Fruit fly (Drosophila melanogaster) whole organism, pupa: Measurements from ENCODE around the gene CG15308.

Experiments
- CG10348 ChIP-seq: fragments of 200-800 bp; sonication (Bioruptor generic); IDR thresholded peaks from 2 replicates; pipeline ENCODE4 v1.3.6; 2022; ENCODE audit warnings: missing biosample characterization, missing genetic modification characterization
- CG12605 ChIP-seq: fragments of 200-800 bp; sonication (Bioruptor generic); IDR thresholded peaks from 2 replicates; pipeline ENCODE4 v1.3.6; 2022; ENCODE audit warnings: missing biosample characterization, missing genetic modification characterization
- CG13204 ChIP-seq: fragments of 200-800 bp; sonication (Bioruptor generic); optimal IDR thresholded peaks from 2 replicates; lab custom pipeline; 2018; ENCODE audit warnings: missing biosample characterization, mild to moderate bottlenecking, missing genetic modification characterization, moderate library complexity
- CG14655 ChIP-seq: fragments of 200-800 bp; sonication (Bioruptor generic); optimal IDR thresholded peaks from 3 replicates; lab custom pipeline; 2017; ENCODE audit warnings: mild to moderate bottlenecking, missing biosample characterization, missing genetic modification reagents, missing genetic modification characterization
- CG15710 ChIP-seq: fragments of 200-800 bp; sonication (Bioruptor generic); optimal IDR thresholded peaks from 2 replicates; lab custom pipeline; 2018; ENCODE audit warnings: missing biosample characterization, mild to moderate bottlenecking, missing genetic modification characterization, moderate library complexity
- CG17806 ChIP-seq: fragments of 200-800 bp; sonication (Bioruptor generic); optimal IDR thresholded peaks from 2 replicates; lab custom pipeline; 2018; ENCODE audit warnings: missing biosample characterization, mild to moderate bottlenecking, missing genetic modification characterization, moderate library complexity
- CG32121 ChIP-seq: fragments of 200-800 bp; sonication (Bioruptor generic); IDR thresholded peaks from 2 replicates; pipeline ENCODE4 v1.3.6; 2022; ENCODE audit warnings: missing biosample characterization, missing genetic modification characterization
- CG34367 ChIP-seq: fragments of 200-800 bp; sonication (Bioruptor generic); optimal IDR thresholded peaks from 2 replicates; lab custom pipeline; 2018; ENCODE audit warnings: missing biosample characterization, mild to moderate bottlenecking, missing genetic modification characterization
- CG4496 ChIP-seq: fragments of 200-800 bp; sonication (Bioruptor generic); IDR thresholded peaks from 3 replicates; pipeline ENCODE4 v1.3.6; 2022; ENCODE audit warnings: missing biosample characterization, missing genetic modification characterization
- CG8159 ChIP-seq: fragments of 200-800 bp; sonication (Bioruptor generic); optimal IDR thresholded peaks from 3 replicates; lab custom pipeline; 2018; ENCODE audit warnings: missing biosample characterization, mild to moderate bottlenecking, missing genetic modification characterization, moderate library complexity
- CG8301 ChIP-seq: fragments of 200-800 bp; sonication (Bioruptor generic); optimal IDR thresholded peaks from 2 replicates; lab custom pipeline; 2018; ENCODE audit warnings: missing biosample characterization, mild to moderate bottlenecking, missing genetic modification characterization
- CG9948 ChIP-seq: fragments of 200-800 bp; sonication (Bioruptor generic); optimal IDR thresholded peaks from 2 replicates; lab custom pipeline; 2018; ENCODE audit warnings: missing biosample characterization, mild to moderate bottlenecking, missing genetic modification characterization, moderate library complexity
- D1 ChIP-seq: fragments of 200-800 bp; sonication (Bioruptor generic); optimal IDR thresholded peaks from 2 replicates; lab custom pipeline; 2018; ENCODE audit warnings: missing biosample characterization, mild to moderate bottlenecking, missing genetic modification characterization, moderate library complexity
- EcR ChIP-seq: fragments of 200-800 bp; sonication (Bioruptor generic); optimal IDR thresholded peaks from 3 replicates; lab custom pipeline; 2019; ENCODE audit warnings: missing biosample characterization, missing genetic modification characterization, mild to moderate bottlenecking, moderate library complexity, missing genetic modification reagents
- Ets98B ChIP-seq: fragments of 200-800 bp; sonication (Bioruptor generic); IDR thresholded peaks from 2 replicates; pipeline ENCODE4 v1.3.6; 2022; ENCODE audit warnings: missing biosample characterization, missing genetic modification characterization
- Pif1A ChIP-seq: fragments of 200-800 bp; sonication (Bioruptor generic); optimal IDR thresholded peaks from 3 replicates; lab custom pipeline; 2016; ENCODE audit warnings: missing biosample characterization, missing genetic modification characterization
- Pif1B ChIP-seq: fragments of 200-800 bp; sonication (Bioruptor generic); optimal IDR thresholded peaks from 3 replicates; lab custom pipeline; 2016; ENCODE audit warnings: missing biosample characterization, missing genetic modification characterization
- Snoo ChIP-seq: fragments of 200-800 bp; sonication (Bioruptor generic); optimal IDR thresholded peaks from 3 replicates; lab custom pipeline; 2017; ENCODE audit warnings: missing biosample characterization, mild to moderate bottlenecking, missing genetic modification characterization, inconsistent platforms
- fd96Ca ChIP-seq: fragments of 200-800 bp; sonication (Bioruptor generic); IDR thresholded peaks from 3 replicates; pipeline ENCODE4 v1.3.6; 2022; ENCODE audit warnings: missing biosample characterization, missing genetic modification characterization
- gl ChIP-seq: fragments of 200-800 bp; sonication (Bioruptor generic); optimal IDR thresholded peaks from 2 replicates; lab custom pipeline; 2018; ENCODE audit warnings: missing biosample characterization, mild to moderate bottlenecking, missing genetic modification characterization
- rn ChIP-seq: fragments of 200-800 bp; sonication (Bioruptor generic); IDR thresholded peaks from 2 replicates; pipeline ENCODE4 v1.3.6; 2022; ENCODE audit warnings: missing biosample characterization, missing genetic modification characterization

Gene CG15308

DNA sequence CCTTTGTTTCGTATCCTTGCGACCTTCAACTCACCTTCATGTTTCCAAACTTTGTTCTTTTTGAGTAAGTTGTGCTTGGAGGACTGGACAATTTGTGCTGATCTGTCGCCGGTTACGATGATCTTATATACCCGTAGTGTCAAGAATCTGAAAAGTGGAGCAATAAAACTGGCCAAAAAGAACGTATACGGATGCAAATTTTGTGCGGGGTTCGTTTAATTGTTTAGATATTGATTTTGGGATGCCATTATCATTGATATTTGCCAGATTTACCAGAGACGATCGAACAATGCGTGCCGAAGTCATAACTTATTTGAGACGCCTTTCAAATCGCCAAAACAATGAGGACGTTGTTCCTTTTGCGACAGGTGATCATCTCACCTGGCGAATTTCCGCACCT lies at the start of gene CG15308:
Gene CG15308 (minus strand): TSS at position 101 of the 400 bp plus-strand sequence.
- TF ChIP-seq CG4496 (no peak), CG14655 (GFP tag; lab: Kevin White, UChicago) (no peak), CG8301 (no peak), CG13204 (no peak)

- TF ChIP-seq CG34367, result peak; percentile 53
- TF ChIP-seq fd96Ca (GFP tag; lab: Robert Waterston, UW), result no peak
- peak; percentile 5 for TF ChIP-seq CG12605 (GFP tag; lab: Robert Waterston, UW)
- peak; percentile 61 for TF ChIP-seq Snoo (tag; lab: Kevin White, UChicago)
- peak; percentile 65 for TF ChIP-seq CG14655 (GFP tag; lab: Kevin White, UChicago)
- TF ChIP-seq rn (GFP tag; lab: Robert Waterston, UW), result no peak
- TF ChIP-seq Pif1B (GFP tag; lab: Kevin White, UChicago), result peak; percentile 6
- TF ChIP-seq CG13204, result peak; percentile 59
- TF ChIP-seq CG8159 (tag; lab: Kevin White, UChicago), result peak; percentile 71
- TF ChIP-seq CG10348 (GFP tag; lab: Robert Waterston, UW), result no peak
- TF ChIP-seq CG15710, result peak; percentile 63
- peak; percentile 13 for TF ChIP-seq Pif1A (GFP tag; lab: Kevin White, UChicago)
- TF ChIP-seq CG9948, result peak; percentile 53
- peak; percentile 45 for TF ChIP-seq gl (tag; lab: Kevin White, UChicago)
- peak; percentile 88 for TF ChIP-seq EcR (GFP tag; lab: Kevin White, UChicago)
- TF ChIP-seq D1 (tag; lab: Kevin White, UChicago), result peak; percentile 74
- no peak for TF ChIP-seq Ets98B (GFP tag; lab: Robert Waterston, UW)
- TF ChIP-seq CG8301, result peak; percentile 51
- no peak; the same call in 2 of the 3 replicates for TF ChIP-seq CG4496
- TF ChIP-seq CG32121, result no peak
- TF ChIP-seq CG17806 (tag; lab: Kevin White, UChicago), result peak; percentile 49
These were observed 47.1 kb upstream of the CG15308 start for dm6 chrX:10266018-10266384.

- TF ChIP-seq CG10348 (GFP tag; lab: Robert Waterston, UW), result peak; percentile 91
- peak; percentile 42 for TF ChIP-seq EcR (GFP tag; lab: Kevin White, UChicago)
- peak; percentile 98 for TF ChIP-seq Ets98B (GFP tag; lab: Robert Waterston, UW)
- no peak for TF ChIP-seq D1 (tag; lab: Kevin White, UChicago)
- TF ChIP-seq CG4496, result peak; percentile 99
- TF ChIP-seq Pif1B (GFP tag; lab: Kevin White, UChicago), result peak; percentile 91
- TF ChIP-seq CG8159 (tag; lab: Kevin White, UChicago), result peak; percentile 82
- TF ChIP-seq CG8301, result peak; percentile 90
- TF ChIP-seq rn (GFP tag; lab: Robert Waterston, UW), result peak; percentile 96
- peak; percentile 98 for TF ChIP-seq CG32121
- peak; percentile 82 for TF ChIP-seq CG15710
- peak; percentile 80 for TF ChIP-seq CG9948
- peak; percentile 86 for TF ChIP-seq CG17806 (tag; lab: Kevin White, UChicago)
- peak; percentile 52 for TF ChIP-seq gl (tag; lab: Kevin White, UChicago)
- peak; percentile 93 for TF ChIP-seq CG14655 (GFP tag; lab: Kevin White, UChicago)
- TF ChIP-seq CG13204, result peak; percentile 51
- TF ChIP-seq fd96Ca (GFP tag; lab: Robert Waterston, UW), result peak; percentile 99
- peak; percentile 95 for TF ChIP-seq Pif1A (GFP tag; lab: Kevin White, UChicago)
- peak; percentile 94 for TF ChIP-seq Snoo (tag; lab: Kevin White, UChicago)
- TF ChIP-seq CG34367, result peak; percentile 83
- peak; percentile 90 for TF ChIP-seq CG12605 (GFP tag; lab: Robert Waterston, UW)
These were observed 46.5 kb upstream of the CG15308 start, which contains the start of gene CG12643 for dm6 chrX:10265213-10266017. Gene CG12643 (minus strand): TSS chrX:10265263.

- peak; percentile 14 for TF ChIP-seq EcR (GFP tag; lab: Kevin White, UChicago)
- no peak for TF ChIP-seq CG32121
- TF ChIP-seq, all 21 proteins: peak for 1
These were observed 45.0 kb upstream of the CG15308 start for dm6 chrX:10263957-10264248.

DNA sequence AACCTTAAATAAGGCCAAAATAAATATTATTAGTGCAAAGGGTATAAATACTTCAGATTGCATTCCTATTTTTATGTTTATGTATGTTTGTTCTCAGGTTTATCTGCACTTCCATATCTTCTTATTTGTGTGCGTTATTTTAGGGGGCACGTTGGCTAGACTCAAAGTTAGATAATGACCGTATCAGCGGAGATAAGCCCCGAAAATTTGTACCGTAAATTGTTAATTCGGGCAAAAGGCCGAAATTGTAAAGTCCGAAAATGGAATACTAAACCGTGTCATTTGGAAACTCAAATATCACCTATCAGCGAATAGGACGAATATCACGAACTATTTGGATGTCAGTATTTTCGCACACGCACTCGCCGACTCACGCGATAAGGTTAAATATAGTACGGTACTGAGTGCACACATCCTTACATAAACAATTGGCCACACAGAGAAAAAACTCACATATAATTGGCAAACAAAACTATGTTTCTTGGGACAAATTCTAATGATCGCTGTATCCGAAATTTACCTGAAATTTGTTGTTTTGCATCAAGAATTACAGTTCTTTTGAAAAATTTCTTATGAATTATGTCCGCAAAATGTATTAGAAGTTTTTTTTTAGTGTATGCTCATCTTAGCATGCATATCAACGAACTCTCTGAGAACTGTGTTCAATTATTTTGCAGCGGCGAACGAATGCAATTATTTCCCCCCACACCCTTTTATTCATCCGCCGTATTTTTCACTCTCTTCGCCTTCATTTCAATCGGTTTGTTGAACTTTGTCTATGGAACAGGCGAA lies 44.4 kb upstream of the CG15308 start, which contains the start of gene Hk:
Gene Hk (minus strand): TSS at position 321 of the 792 bp plus-strand sequence.
- peak; percentile 87 for TF ChIP-seq CG8159 (tag; lab: Kevin White, UChicago)
- peak; percentile 88 for TF ChIP-seq CG17806 (tag; lab: Kevin White, UChicago)
- peak; percentile 94 for TF ChIP-seq CG32121
- peak; percentile 66 for TF ChIP-seq gl (tag; lab: Kevin White, UChicago)
- peak; percentile 90 for TF ChIP-seq fd96Ca (GFP tag; lab: Robert Waterston, UW)
- peak; percentile 79 for TF ChIP-seq Pif1B (GFP tag; lab: Kevin White, UChicago)
- TF ChIP-seq EcR (GFP tag; lab: Kevin White, UChicago), result peak; percentile 86
- peak; percentile 90 for TF ChIP-seq CG34367
- TF ChIP-seq Pif1A (GFP tag; lab: Kevin White, UChicago), result peak; percentile 86
- peak; percentile 93 for TF ChIP-seq Ets98B (GFP tag; lab: Robert Waterston, UW)
- peak; percentile 54 for TF ChIP-seq CG13204
- TF ChIP-seq CG10348 (GFP tag; lab: Robert Waterston, UW), result peak; percentile 56; the same call in 1 of the 2 replicates
- peak; percentile 91 for TF ChIP-seq CG14655 (GFP tag; lab: Kevin White, UChicago)
- peak; percentile 77 for TF ChIP-seq rn (GFP tag; lab: Robert Waterston, UW)
- TF ChIP-seq CG9948, result peak; percentile 85
- peak; percentile 95 for TF ChIP-seq CG4496
- TF ChIP-seq CG8301, result peak; percentile 91
- TF ChIP-seq Snoo (tag; lab: Kevin White, UChicago), result peak; percentile 54
- TF ChIP-seq CG12605 (GFP tag; lab: Robert Waterston, UW), result peak; percentile 90
- TF ChIP-seq CG15710, result peak; percentile 82
- peak; percentile 67 for TF ChIP-seq D1 (tag; lab: Kevin White, UChicago)
- TF ChIP-seq, all 21 proteins: peak for 21
